Worm (Caenorhabditis elegans) whole organism, late embryonic: ENCODE results near the gene F59B2.14.
A peak's percentile ranks its signal among the peaks of the same experiment; 100 is the strongest.

Experiments used
- C08G9.2 ChIP-seq: sonication (generic microtip); optimal IDR thresholded peaks from 2 replicates; lab custom pipeline; 2016; ENCODE audit warnings: mild to moderate bottlenecking, missing genetic modification characterization, moderate library complexity, missing compliant biosample characterization
- C38D4.7 ChIP-seq: fragments of 200-800 bp; sonication (Bioruptor generic); optimal IDR thresholded peaks from 2 replicates; lab custom pipeline; 2018; ENCODE audit warnings: mild to moderate bottlenecking, missing genetic modification characterization, moderate library complexity, missing compliant biosample characterization
- K02D7.2 ChIP-seq: sonication (generic microtip); optimal IDR thresholded peaks from 2 replicates; lab custom pipeline; 2017; ENCODE audit warnings: mild to moderate bottlenecking, missing genetic modification characterization, missing compliant biosample characterization
- K09A11.1 ChIP-seq: sonication (generic microtip); optimal IDR thresholded peaks from 2 replicates; lab custom pipeline; 2017; ENCODE audit warnings: antibody characterized with exemption, mild to moderate bottlenecking, missing genetic modification characterization, missing compliant biosample characterization; ENCODE audit not compliant: insufficient read depth
- ahr-1 ChIP-seq: sonication (generic microtip); optimal IDR thresholded peaks from 2 replicates; lab custom pipeline; 2016; ENCODE audit warnings: missing genetic modification characterization, missing compliant biosample characterization
- ama-1 ChIP-seq: fragments of 150-350 bp; optimal IDR thresholded peaks from 2 replicates; lab custom pipeline; 2014
- ceh-14 ChIP-seq: sonication (generic microtip); optimal IDR thresholded peaks from 2 replicates; lab custom pipeline; 2016; ENCODE audit warnings: missing genotype, missing genetic modification characterization, missing compliant biosample characterization
- ceh-18 ChIP-seq: sonication (generic microtip); optimal IDR thresholded peaks from 2 replicates; lab custom pipeline; 2016; ENCODE audit warnings: missing genetic modification characterization, missing compliant biosample characterization
- ceh-22 ChIP-seq: sonication (generic microtip); optimal IDR thresholded peaks from 2 replicates; lab custom pipeline; 2017; ENCODE audit warnings: missing biosample characterization, missing genetic modification characterization
- ceh-30 ChIP-seq: fragments of 150-350 bp; optimal IDR thresholded peaks from 2 replicates; lab custom pipeline; 2014; ENCODE audit warnings: missing biosample characterization, missing genetic modification characterization
- ceh-31 ChIP-seq: sonication (generic microtip); optimal IDR thresholded peaks from 2 replicates; lab custom pipeline; 2016; ENCODE audit warnings: missing genetic modification characterization, missing compliant biosample characterization
- ceh-45 ChIP-seq: fragments of 200-800 bp; sonication (Bioruptor generic); IDR thresholded peaks from 2 replicates; pipeline ENCODE4 v1.3.6; 2022; ENCODE audit warnings: missing genetic modification reagents, missing genetic modification characterization, missing compliant biosample characterization
- ceh-48 ChIP-seq: sonication (generic microtip); optimal IDR thresholded peaks from 2 replicates; lab custom pipeline; 2016; ENCODE audit warnings: missing genetic modification characterization, inconsistent platforms, missing compliant biosample characterization
- ceh-9 ChIP-seq: sonication (generic microtip); optimal IDR thresholded peaks from 2 replicates; lab custom pipeline; 2016; ENCODE audit warnings: mild to moderate bottlenecking, missing genetic modification characterization, inconsistent platforms, missing compliant biosample characterization
- che-1 ChIP-seq: sonication (generic microtip); optimal IDR thresholded peaks from 2 replicates; lab custom pipeline; 2016; ENCODE audit warnings: mild to moderate bottlenecking, missing genetic modification characterization, missing compliant biosample characterization
- dmd-4 ChIP-seq: sonication (generic microtip); optimal IDR thresholded peaks from 2 replicates; lab custom pipeline; 2016; ENCODE audit warnings: borderline replicate concordance, missing genetic modification characterization, missing compliant biosample characterization
- elt-4 ChIP-seq: sonication (generic microtip); optimal IDR thresholded peaks from 2 replicates; lab custom pipeline; 2016; ENCODE audit warnings: missing genetic modification characterization, missing compliant biosample characterization
- ets-4 ChIP-seq: sonication (generic microtip); optimal IDR thresholded peaks from 2 replicates; lab custom pipeline; 2016; ENCODE audit warnings: missing genetic modification characterization, missing compliant biosample characterization
- eyg-1 ChIP-seq: sonication (generic microtip); optimal IDR thresholded peaks from 2 replicates; lab custom pipeline; 2016; ENCODE audit warnings: missing genotype, missing genetic modification characterization, missing compliant biosample characterization
- fax-1 ChIP-seq: sonication (generic microtip); optimal IDR thresholded peaks from 2 replicates; lab custom pipeline; 2016; ENCODE audit warnings: missing genotype, missing genetic modification characterization, missing compliant biosample characterization
- hlh-13 ChIP-seq: fragments of 200-800 bp; sonication (Bioruptor generic); optimal IDR thresholded peaks from 2 replicates; lab custom pipeline; 2018; ENCODE audit warnings: mild to moderate bottlenecking, missing genetic modification characterization, missing compliant biosample characterization
- lin-11 ChIP-seq: fragments of 200-800 bp; sonication (Bioruptor generic); optimal IDR thresholded peaks from 2 replicates; lab custom pipeline; 2018; ENCODE audit warnings: mild to moderate bottlenecking, missing genetic modification characterization, missing compliant biosample characterization
- odd-2 ChIP-seq: sonication (generic microtip); optimal IDR thresholded peaks from 2 replicates; lab custom pipeline; 2017; ENCODE audit warnings: antibody characterized with exemption, mild to moderate bottlenecking, missing genetic modification characterization, missing compliant biosample characterization
- pag-3 ChIP-seq: sonication (generic microtip); optimal IDR thresholded peaks from 2 replicates; lab custom pipeline; 2016; ENCODE audit warnings: missing compliant biosample characterization, missing genetic modification characterization, borderline replicate concordance
- pax-1 ChIP-seq: fragments of 150-350 bp; optimal IDR thresholded peaks from 2 replicates; lab custom pipeline; 2014; ENCODE audit warnings: missing biosample characterization, missing genetic modification characterization
- pha-2 ChIP-seq: sonication (generic microtip); optimal IDR thresholded peaks from 2 replicates; lab custom pipeline; 2017; ENCODE audit warnings: mild to moderate bottlenecking, missing genetic modification characterization, missing compliant biosample characterization
- pqm-1 ChIP-seq: sonication (generic microtip); optimal IDR thresholded peaks from 2 replicates; lab custom pipeline; 2016; ENCODE audit warnings: missing genetic modification characterization, missing compliant biosample characterization
- tbx-2 ChIP-seq: sonication (generic microtip); optimal IDR thresholded peaks from 2 replicates; lab custom pipeline; 2016; ENCODE audit warnings: missing genetic modification characterization, missing compliant biosample characterization
- ttx-3 ChIP-seq: sonication (generic microtip); optimal IDR thresholded peaks from 2 replicates; lab custom pipeline; 2016; ENCODE audit warnings: missing genetic modification reagents, missing genetic modification characterization, missing compliant biosample characterization
- unc-42 ChIP-seq: sonication (generic microtip); optimal IDR thresholded peaks from 2 replicates; lab custom pipeline; 2016; ENCODE audit warnings: missing genotype, missing genetic modification characterization, missing compliant biosample characterization
- unc-55 ChIP-seq: sonication (generic microtip); optimal IDR thresholded peaks from 2 replicates; lab custom pipeline; 2017; ENCODE audit warnings: missing biosample characterization, missing genetic modification reagents, missing genetic modification characterization
- zip-5 ChIP-seq: sonication (generic microtip); optimal IDR thresholded peaks from 2 replicates; lab custom pipeline; 2016; ENCODE audit warnings: missing genetic modification characterization, missing compliant biosample characterization
- ztf-16 ChIP-seq: sonication (generic microtip); optimal IDR thresholded peaks from 2 replicates; lab custom pipeline; 2017; ENCODE audit warnings: missing genetic modification characterization, missing compliant biosample characterization

The F59B2.14 gene

DNA sequence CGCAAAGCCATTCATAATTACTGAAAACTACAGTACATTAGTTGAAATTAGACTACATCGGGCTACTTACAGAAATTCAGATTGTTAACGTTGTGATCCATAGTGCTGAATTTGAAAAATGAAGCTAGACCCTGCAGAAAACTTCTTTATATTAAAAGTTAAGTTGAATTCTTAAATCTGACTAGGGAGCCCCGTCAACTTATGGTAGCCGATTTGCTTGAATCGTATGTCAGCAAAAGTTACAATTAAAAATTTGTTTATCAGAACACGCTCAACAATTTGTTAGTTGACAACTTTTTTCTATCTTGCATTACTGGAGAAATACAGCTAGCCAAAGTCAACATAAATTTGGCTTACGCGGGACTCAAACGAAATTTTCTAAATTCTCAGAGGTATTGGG lies at the start of gene F59B2.14:
Gene F59B2.14 (minus strand): TSS at position 101 of the 400 bp plus-strand sequence.
- TF ChIP-seq ceh-30 (tag; lab: Kevin White, UChicago), result no peak
- TF ChIP-seq K09A11.1, result no peak

ce11 chrIII:9071372-9071771 lies 48.9 kb upstream of the F59B2.14 start, which contains the start of gene lin-12:
Gene lin-12, minus strand, starts transcription at chrIII:9071472.
- no peak for TF ChIP-seq odd-2 (tag; lab: Kevin White, UChicago)
- no peak for TF ChIP-seq ceh-31 (tag; lab: Kevin White, UChicago)
- no peak for TF ChIP-seq C38D4.7
- TF ChIP-seq K09A11.1, result no peak
- no peak for TF ChIP-seq ceh-30 (tag; lab: Kevin White, UChicago)
- TF ChIP-seq hlh-13 (GFP tag; lab: Kevin White, UChicago), result no peak
- TF ChIP-seq ceh-45 (GFP tag; lab: Robert Waterston, UW), result no peak
- TF ChIP-seq, all 69 proteins: peak for 0

- TF ChIP-seq zip-5, result no peak
- TF ChIP-seq elt-4, result no peak
- TF ChIP-seq ceh-18, result no peak
- no peak for TF ChIP-seq ceh-22
- no peak for TF ChIP-seq eyg-1
- TF ChIP-seq pax-1, result no peak
- no peak for TF ChIP-seq tbx-2 (tag; lab: Kevin White, UChicago)
- no peak for TF ChIP-seq ama-1 (lab: Kevin White, UChicago)
- TF ChIP-seq C08G9.2, result no peak
- no peak for TF ChIP-seq pag-3 (tag; lab: Kevin White, UChicago)
Measured at ce11 chrIII:9069712-9070111, 47.3 kb upstream of the F59B2.14 start.

ce11 chrIII:9060267-9060666 lies 37.8 kb upstream of the F59B2.14 start:
- TF ChIP-seq C08G9.2 (no peak), tbx-2 (tag; lab: Kevin White, UChicago) (no peak), pha-2 (no peak), zip-5 (no peak), che-1 (no peak), ztf-16 (tag; lab: Kevin White, UChicago) (no peak), K02D7.2 (no peak), unc-55 (GFP tag; lab: Kevin White, UChicago) (no peak), pax-1 (no peak), ttx-3 (tag; lab: Kevin White, UChicago) (no peak), ceh-48 (tag; lab: Kevin White, UChicago) (no peak)

ce11 chrIII:9058959-9059534 lies 36.6 kb upstream of the F59B2.14 start, which contains the start of gene gst-1:
Gene gst-1, plus strand, starts transcription at chrIII:9059331.
- TF ChIP-seq fax-1 (tag; lab: Kevin White, UChicago), result no peak
- TF ChIP-seq C38D4.7, result no peak
- no peak for TF ChIP-seq ahr-1 (tag; lab: Kevin White, UChicago)
- TF ChIP-seq dmd-4 (tag; lab: Kevin White, UChicago), result no peak
- no peak for TF ChIP-seq pag-3 (tag; lab: Kevin White, UChicago)
- no peak for TF ChIP-seq lin-11 (tag; lab: Kevin White, UChicago)
- no peak for TF ChIP-seq eyg-1
- TF ChIP-seq ets-4 (tag; lab: Kevin White, UChicago), result no peak
- no peak for TF ChIP-seq ceh-9 (tag; lab: Kevin White, UChicago)

DNA sequence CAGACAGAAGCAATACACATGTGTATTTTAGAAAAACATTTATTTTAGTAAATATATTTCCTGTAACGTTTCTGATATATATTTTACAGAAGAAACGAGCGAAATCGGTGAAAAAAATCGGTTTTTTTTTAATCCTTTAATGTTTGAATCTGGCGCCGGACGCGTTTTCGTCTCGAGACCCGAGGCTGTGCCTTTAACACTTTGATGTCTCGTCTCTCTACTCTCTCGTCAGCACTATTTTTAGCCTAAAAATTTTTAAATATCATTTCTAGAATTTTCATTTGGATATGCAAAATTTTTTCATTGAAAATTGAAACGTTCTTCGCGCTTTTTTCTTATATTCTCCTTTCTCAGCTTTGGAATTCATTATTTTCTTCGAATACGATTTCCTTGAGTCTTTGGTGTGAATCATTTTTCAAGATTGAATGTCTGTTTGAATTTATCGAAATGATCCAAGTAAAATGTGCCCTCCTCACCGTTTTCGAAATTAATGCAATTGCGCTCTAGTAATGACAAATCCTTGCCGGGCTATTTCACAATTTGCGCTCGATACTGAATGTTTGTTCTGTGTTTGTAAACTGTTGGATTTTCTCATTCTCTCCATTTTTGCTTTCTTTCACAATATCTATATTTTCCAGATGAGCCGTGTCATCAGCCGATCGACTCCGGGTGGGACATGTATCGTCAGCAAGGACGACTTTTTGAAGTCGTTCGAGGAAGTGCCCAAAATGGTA lies 32.1 kb upstream of the F59B2.14 start, which contains the start of gene cls-2:
Gene cls-2 (plus strand): TSS at position 635 of the 734 bp plus-strand sequence.
- TF ChIP-seq unc-42 (tag; lab: Kevin White, UChicago), result peak; percentile 8
- no peak for TF ChIP-seq ceh-14 (tag; lab: Kevin White, UChicago)
- TF ChIP-seq pqm-1 (tag; lab: Kevin White, UChicago), result no peak
